Worm (Caenorhabditis elegans) whole organism, late embryonic: ENCODE measurements around the gene R03E9.2.

Experiments used
- C08G9.2 ChIP-seq: sonication (generic microtip); optimal IDR thresholded peaks from 2 replicates; lab custom pipeline; 2016; ENCODE audit warnings: mild to moderate bottlenecking, missing genetic modification characterization, moderate library complexity, missing compliant biosample characterization
- C38D4.7 ChIP-seq: fragments of 200-800 bp; sonication (Bioruptor generic); optimal IDR thresholded peaks from 2 replicates; lab custom pipeline; 2018; ENCODE audit warnings: mild to moderate bottlenecking, missing genetic modification characterization, moderate library complexity, missing compliant biosample characterization
- F13H6.1 ChIP-seq: sonication (generic microtip); optimal IDR thresholded peaks from 2 replicates; lab custom pipeline; 2016; ENCODE audit warnings: missing genetic modification characterization, missing compliant biosample characterization
- T23F11.4 ChIP-seq: fragments of 200-800 bp; sonication (Bioruptor generic); optimal IDR thresholded peaks from 2 replicates; lab custom pipeline; 2018; ENCODE audit warnings: mild to moderate bottlenecking, missing genetic modification characterization, missing compliant biosample characterization
- Y22D7AL.16 ChIP-seq: sonication (generic microtip); optimal IDR thresholded peaks from 2 replicates; lab custom pipeline; 2016; ENCODE audit warnings: missing genetic modification characterization, missing compliant biosample characterization
- ahr-1 ChIP-seq: sonication (generic microtip); optimal IDR thresholded peaks from 2 replicates; lab custom pipeline; 2016; ENCODE audit warnings: missing genetic modification characterization, missing compliant biosample characterization
- ama-1 ChIP-seq: fragments of 150-350 bp; optimal IDR thresholded peaks from 2 replicates; lab custom pipeline; 2014
- ceh-22 ChIP-seq: sonication (generic microtip); optimal IDR thresholded peaks from 2 replicates; lab custom pipeline; 2017; ENCODE audit warnings: missing biosample characterization, missing genetic modification characterization
- ceh-30 ChIP-seq: fragments of 150-350 bp; optimal IDR thresholded peaks from 2 replicates; lab custom pipeline; 2014; ENCODE audit warnings: missing biosample characterization, missing genetic modification characterization
- ceh-34 ChIP-seq: sonication (generic microtip); optimal IDR thresholded peaks from 2 replicates; lab custom pipeline; 2016; ENCODE audit warnings: mild to moderate bottlenecking, missing genetic modification characterization, missing compliant biosample characterization
- ceh-45 ChIP-seq: fragments of 200-800 bp; sonication (Bioruptor generic); IDR thresholded peaks from 2 replicates; pipeline ENCODE4 v1.3.6; 2022; ENCODE audit warnings: missing genetic modification reagents, missing genetic modification characterization, missing compliant biosample characterization
- ceh-48 ChIP-seq: sonication (generic microtip); optimal IDR thresholded peaks from 2 replicates; lab custom pipeline; 2016; ENCODE audit warnings: missing genetic modification characterization, inconsistent platforms, missing compliant biosample characterization
- ceh-6 ChIP-seq: fragments of 200-800 bp; sonication (Bioruptor generic); optimal IDR thresholded peaks from 2 replicates; lab custom pipeline; 2018; ENCODE audit warnings: mild to moderate bottlenecking, missing genetic modification characterization, missing compliant biosample characterization
- dmd-4 ChIP-seq: sonication (generic microtip); optimal IDR thresholded peaks from 2 replicates; lab custom pipeline; 2016; ENCODE audit warnings: borderline replicate concordance, missing genetic modification characterization, missing compliant biosample characterization
- elt-2 ChIP-seq: sonication (generic microtip); optimal IDR thresholded peaks from 2 replicates; lab custom pipeline; 2016; ENCODE audit warnings: missing genetic modification reagents, missing genetic modification characterization, missing compliant biosample characterization
- elt-4 ChIP-seq: sonication (generic microtip); optimal IDR thresholded peaks from 2 replicates; lab custom pipeline; 2016; ENCODE audit warnings: missing genetic modification characterization, missing compliant biosample characterization
- fkh-10 ChIP-seq: fragments of 150-350 bp; optimal IDR thresholded peaks from 2 replicates; lab custom pipeline; 2014; ENCODE audit warnings: missing biosample characterization, missing genetic modification reagents, missing genetic modification characterization
- hlh-6 ChIP-seq: sonication (generic microtip); optimal IDR thresholded peaks from 2 replicates; lab custom pipeline; 2016; ENCODE audit warnings: missing genotype, missing genetic modification characterization, missing compliant biosample characterization
- lim-6 ChIP-seq: sonication (generic microtip); optimal IDR thresholded peaks from 2 replicates; lab custom pipeline; 2016; ENCODE audit warnings: missing genetic modification characterization, missing compliant biosample characterization
- lin-11 ChIP-seq: fragments of 200-800 bp; sonication (Bioruptor generic); optimal IDR thresholded peaks from 2 replicates; lab custom pipeline; 2018; ENCODE audit warnings: mild to moderate bottlenecking, missing genetic modification characterization, missing compliant biosample characterization
- madf-2 ChIP-seq: sonication (generic microtip); optimal IDR thresholded peaks from 2 replicates; lab custom pipeline; 2017; ENCODE audit warnings: missing genetic modification characterization, missing compliant biosample characterization
- mec-3 ChIP-seq: sonication (generic microtip); optimal IDR thresholded peaks from 2 replicates; lab custom pipeline; 2016; ENCODE audit warnings: borderline replicate concordance, missing genetic modification characterization, missing compliant biosample characterization
- nhr-11 ChIP-seq: fragments of 150-350 bp; optimal IDR thresholded peaks from 2 replicates; lab custom pipeline; 2014; ENCODE audit warnings: missing biosample characterization, missing genetic modification characterization
- nhr-232 ChIP-seq: sonication (generic microtip); optimal IDR thresholded peaks from 2 replicates; lab custom pipeline; 2016; ENCODE audit warnings: missing genetic modification characterization, missing compliant biosample characterization
- npax-4 ChIP-seq: sonication (generic microtip); optimal IDR thresholded peaks from 2 replicates; lab custom pipeline; 2016; ENCODE audit warnings: missing genetic modification characterization, missing compliant biosample characterization
- odd-2 ChIP-seq: sonication (generic microtip); optimal IDR thresholded peaks from 2 replicates; lab custom pipeline; 2017; ENCODE audit warnings: antibody characterized with exemption, mild to moderate bottlenecking, missing genetic modification characterization, missing compliant biosample characterization
- pat-9 ChIP-seq: fragments of 200-800 bp; sonication (Bioruptor generic); optimal IDR thresholded peaks from 2 replicates; lab custom pipeline; 2018; ENCODE audit warnings: mild to moderate bottlenecking, missing genetic modification characterization, moderate library complexity, missing compliant biosample characterization
- pha-2 ChIP-seq: sonication (generic microtip); optimal IDR thresholded peaks from 2 replicates; lab custom pipeline; 2017; ENCODE audit warnings: mild to moderate bottlenecking, missing genetic modification characterization, missing compliant biosample characterization
- pqm-1 ChIP-seq: sonication (generic microtip); optimal IDR thresholded peaks from 2 replicates; lab custom pipeline; 2016; ENCODE audit warnings: missing genetic modification characterization, missing compliant biosample characterization
- pros-1 ChIP-seq: fragments of 150-350 bp; optimal IDR thresholded peaks from 2 replicates; lab custom pipeline; 2014; ENCODE audit warnings: missing biosample characterization, missing genetic modification reagents, missing genetic modification characterization
- rnt-1 ChIP-seq: sonication (generic microtip); optimal IDR thresholded peaks from 2 replicates; lab custom pipeline; 2016; ENCODE audit warnings: missing genetic modification characterization, missing compliant biosample characterization
- sox-2 ChIP-seq: fragments of 200-800 bp; sonication (Bioruptor generic); IDR thresholded peaks from 2 replicates; pipeline ENCODE4 v1.3.6; 2022; ENCODE audit warnings: missing genetic modification reagents, missing genetic modification characterization, missing compliant biosample characterization
- tbx-7 ChIP-seq: sonication (generic microtip); optimal IDR thresholded peaks from 2 replicates; lab custom pipeline; 2016; ENCODE audit warnings: missing genotype, missing genetic modification characterization, missing compliant biosample characterization
- unc-55 ChIP-seq: sonication (generic microtip); optimal IDR thresholded peaks from 2 replicates; lab custom pipeline; 2017; ENCODE audit warnings: missing biosample characterization, missing genetic modification reagents, missing genetic modification characterization
- zip-5 ChIP-seq: sonication (generic microtip); optimal IDR thresholded peaks from 2 replicates; lab custom pipeline; 2016; ENCODE audit warnings: missing genetic modification characterization, missing compliant biosample characterization

The R03E9.2 gene

DNA sequence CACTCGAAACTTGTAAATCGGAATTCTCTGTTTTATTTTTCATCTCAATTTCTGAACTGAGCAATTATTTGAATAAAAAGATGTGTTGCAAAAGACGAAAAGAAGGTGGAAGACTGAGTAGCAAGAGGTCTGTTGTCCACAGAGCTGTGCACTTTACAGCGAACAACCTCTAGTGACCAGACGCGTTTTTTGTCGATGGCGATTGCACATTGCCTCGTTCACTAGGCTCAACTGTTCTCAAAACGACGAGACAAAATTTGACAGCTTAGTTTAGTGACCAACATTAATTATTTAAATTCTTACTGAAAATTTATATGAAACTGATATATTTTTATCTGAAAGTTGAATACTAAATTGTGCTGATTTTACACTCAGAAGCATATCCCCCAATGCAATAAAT, at the start of gene R03E9.2:
Gene R03E9.2 (minus strand): TSS at position 101 of the 400 bp plus-strand sequence.
- TF ChIP-seq C08G9.2 (no peak), ceh-45 (no peak), elt-4 (tag; lab: Kevin White, UChicago) (no peak), Y22D7AL.16 (no peak), odd-2 (tag; lab: Kevin White, UChicago) (no peak), F13H6.1 (tag; lab: Kevin White, UChicago) (no peak)
- TF ChIP-seq, all 69 proteins: peak for 0

ce11 chrX:6782857-6783256, 49.8 kb upstream of the R03E9.2 start, which contains the start of gene idpp-6:
Gene idpp-6, plus strand, starts transcription at chrX:6783157.
- TF ChIP-seq pha-2 (no peak), rnt-1 (no peak), sox-2 (GFP tag; lab: Robert Waterston, UW) (no peak), elt-2 (no peak), ama-1 (lab: Kevin White, UChicago) (no peak), madf-2 (tag; lab: Kevin White, UChicago) (no peak), ceh-22 (tag; lab: Kevin White, UChicago) (no peak), lin-11 (no peak), ceh-6 (GFP tag; lab: Kevin White, UChicago) (no peak), pqm-1 (no peak), ceh-30 (no peak), ceh-48 (tag; lab: Kevin White, UChicago) (no peak), dmd-4 (no peak), pat-9 (tag; lab: Kevin White, UChicago) (no peak), zip-5 (tag; lab: Kevin White, UChicago) (no peak), hlh-6 (no peak), ahr-1 (no peak)

DNA sequence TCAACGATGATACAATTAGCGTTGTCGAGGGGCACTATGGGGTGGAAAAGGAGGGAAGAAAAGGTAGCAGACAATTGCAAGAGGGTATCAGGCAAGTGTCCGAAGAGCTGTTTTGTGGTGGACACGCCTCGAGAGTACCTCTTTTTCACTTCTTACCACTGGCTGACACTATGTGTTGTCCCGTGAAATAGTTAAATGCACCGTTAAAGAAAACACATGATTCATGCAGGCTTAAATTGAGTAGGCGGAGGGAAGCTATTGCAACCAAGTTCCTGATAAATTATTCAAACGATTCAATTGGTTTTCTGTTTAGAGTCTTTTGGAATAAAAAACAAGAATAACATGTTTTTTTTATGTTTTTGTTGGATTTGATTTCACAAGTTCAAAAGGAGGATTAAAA, 44.9 kb upstream of the R03E9.2 start, which contains the start of gene irk-1:
Gene irk-1 (minus strand): TSS at position 101 of the 400 bp plus-strand sequence.
- TF ChIP-seq ceh-34 (tag; lab: Kevin White, UChicago) = no peak
- no peak for TF ChIP-seq nhr-232
- no peak for TF ChIP-seq tbx-7
- TF ChIP-seq odd-2 (tag; lab: Kevin White, UChicago) = no peak
- TF ChIP-seq npax-4 (tag; lab: Kevin White, UChicago) = no peak
- no peak for TF ChIP-seq elt-4 (tag; lab: Kevin White, UChicago)
- no peak for TF ChIP-seq mec-3

DNA sequence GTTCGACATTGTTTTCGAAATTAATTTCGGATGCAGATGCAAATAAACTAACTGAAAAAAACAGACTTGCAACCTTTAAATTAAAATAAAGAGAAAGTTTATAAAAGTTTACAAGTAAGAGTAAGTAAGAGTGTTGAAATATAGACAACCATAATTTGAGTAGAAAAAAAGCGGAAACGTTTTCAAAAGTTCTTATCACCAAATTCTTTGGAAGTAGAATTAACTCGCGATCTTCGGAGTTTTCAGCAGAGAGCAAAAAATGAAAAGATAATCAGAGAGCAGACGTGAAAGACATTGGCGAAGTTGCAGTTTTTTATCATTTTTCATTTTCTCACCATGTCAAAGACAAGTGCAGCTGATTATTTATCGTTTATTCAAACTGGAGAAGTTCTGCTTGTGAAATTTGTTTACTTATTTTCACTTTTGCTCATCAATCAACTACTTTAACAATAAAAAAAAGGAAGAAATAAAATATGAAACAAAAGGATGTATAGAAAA, 28.6 kb upstream of the R03E9.2 start, which contains the start of gene abts-4:
Gene abts-4 (minus strand): TSS at position 51 of the 498 bp plus-strand sequence.
- TF ChIP-seq ahr-1 (no peak), ceh-45 (no peak), pat-9 (tag; lab: Kevin White, UChicago) (no peak), F13H6.1 (tag; lab: Kevin White, UChicago) (no peak)

DNA sequence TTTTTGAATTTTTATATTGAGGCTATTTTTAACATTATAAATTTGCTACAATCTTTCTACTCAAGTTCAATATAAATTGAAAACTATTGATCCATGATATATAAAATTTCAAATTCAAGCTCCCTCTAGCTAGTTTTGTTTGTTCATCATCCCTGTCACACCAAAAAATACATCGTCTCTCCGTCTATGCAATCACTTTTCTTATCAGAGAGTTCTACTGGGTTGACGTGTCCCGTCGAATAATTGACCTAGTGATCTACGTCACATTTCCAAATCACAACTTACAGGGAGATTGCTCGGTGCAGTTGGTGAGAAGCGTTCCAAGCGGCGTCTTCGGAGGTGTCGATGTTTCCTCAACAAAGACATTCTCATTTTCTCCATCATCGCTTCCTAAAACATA, 28.1 kb upstream of the R03E9.2 start:
- TF ChIP-seq dmd-4 (no peak), madf-2 (tag; lab: Kevin White, UChicago) (no peak), fkh-10 (no peak), ama-1 (lab: Kevin White, UChicago) (no peak), Y22D7AL.16 (no peak), pros-1 (tag; lab: Kevin White, UChicago) (no peak), nhr-11 (tag; lab: Kevin White, UChicago) (no peak), unc-55 (GFP tag; lab: Kevin White, UChicago) (no peak), ceh-30 (no peak), zip-5 (tag; lab: Kevin White, UChicago) (no peak), ceh-6 (GFP tag; lab: Kevin White, UChicago) (no peak), lim-6 (tag; lab: Kevin White, UChicago) (no peak), C38D4.7 (GFP tag; lab: Kevin White, UChicago) (no peak), pha-2 (no peak), ceh-48 (tag; lab: Kevin White, UChicago) (no peak), T23F11.4 (no peak), odd-2 (tag; lab: Kevin White, UChicago) (no peak)
